Worm (Caenorhabditis elegans): Measurements from ENCODE around the gene twk-49.
A peak's percentile ranks its signal among the peaks of the same experiment; 100 is the strongest.

twk-49 gene

DNA sequence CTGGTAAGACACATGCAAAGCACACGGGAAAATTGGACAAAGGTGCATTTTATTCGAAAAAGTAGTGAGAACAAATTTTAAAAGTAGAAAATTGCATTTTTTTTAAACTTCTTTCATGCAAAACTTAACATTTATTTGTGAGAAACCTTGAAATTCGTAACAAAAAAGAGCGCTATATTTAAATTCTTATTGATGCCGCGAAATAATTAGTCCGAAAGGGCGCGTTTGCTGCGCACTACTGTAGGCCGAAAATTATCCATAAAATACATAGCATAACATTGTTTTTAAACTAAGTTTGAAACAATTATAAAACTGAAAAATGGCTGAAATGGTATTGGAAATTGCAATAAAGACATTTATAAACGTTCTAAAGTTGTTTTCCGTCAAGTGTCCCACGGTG, 20.7 kb upstream of the twk-49 start:
- TF ChIP-seq cnd-1 (tag; optimal IDR thresholded peaks at IDR 0.05) = no peak
- TF ChIP-seq ceh-39 (tag; optimal IDR thresholded peaks at IDR 0.05) = no peak
- no peak for TF ChIP-seq ham-2 (GFP tag; optimal IDR thresholded peaks at IDR 0.05)
- no peak for TF ChIP-seq nhr-2 (tag; optimal IDR thresholded peaks at IDR 0.05)
- peak; percentile 72 for TF ChIP-seq lsy-2 (tag; optimal IDR thresholded peaks at IDR 0.05)

DNA sequence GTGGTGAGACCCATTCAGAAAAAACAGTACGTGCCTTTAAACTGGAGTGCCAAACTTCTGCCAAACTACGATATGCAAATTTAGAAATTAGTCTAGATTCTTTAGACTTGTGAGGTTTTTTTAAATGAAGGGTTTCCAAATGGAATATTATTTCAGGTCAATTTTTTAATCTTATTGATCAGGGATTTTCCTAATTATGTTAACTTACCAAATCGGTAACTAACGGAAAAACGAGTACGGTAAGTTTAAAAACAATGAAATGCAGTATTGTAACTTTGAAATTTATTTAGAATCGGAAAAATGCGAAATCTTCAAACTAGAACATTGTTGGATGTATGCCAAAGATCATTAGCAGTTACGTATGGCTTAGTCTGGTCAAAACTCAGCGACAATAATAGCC, 17.3 kb upstream of the twk-49 start, which contains the start of gene C56E6.7:
Gene C56E6.7 (plus strand): TSS at position 301 of the 400 bp plus-strand sequence.
- TF ChIP-seq zip-8 (tag; optimal IDR thresholded peaks at IDR 0.05) (no peak), ham-2 (GFP tag; optimal IDR thresholded peaks at IDR 0.05) (no peak), flh-1 (GFP tag; optimal IDR thresholded peaks at IDR 0.05) (no peak), sptf-1 (tag; optimal IDR thresholded peaks at IDR 0.05) (no peak), nhr-12 (tag; optimal IDR thresholded peaks at IDR 0.05) (no peak), blmp-1 (tag; optimal IDR thresholded peaks at IDR 0.05) (no peak), drap-1 (GFP tag; optimal IDR thresholded peaks at IDR 0.05) (no peak), lin-32 (GFP tag; optimal IDR thresholded peaks at IDR 0.05) (no peak)

DNA sequence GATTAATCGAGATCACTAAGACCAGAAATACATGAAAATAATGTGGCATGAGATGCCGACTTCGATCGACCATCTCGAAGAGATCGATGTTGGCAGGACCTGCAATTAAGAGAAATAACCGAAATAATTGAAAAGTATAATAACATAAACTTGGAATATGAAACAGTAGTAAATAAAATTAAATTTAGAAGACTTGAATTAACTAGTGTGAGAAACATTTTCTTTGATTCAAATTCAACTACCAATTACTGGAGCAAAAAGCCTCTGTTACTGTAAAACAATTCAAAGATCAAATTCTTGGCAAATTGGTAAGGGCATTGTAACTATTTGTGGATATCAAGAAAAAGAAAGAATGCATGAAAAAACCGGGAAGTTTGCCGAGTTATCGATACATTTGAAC, 14.9 kb upstream of the twk-49 start, which contains the start of gene R05G9R.1:
Gene R05G9R.1 (minus strand): TSS at position 101 of the 400 bp plus-strand sequence.
- no peak for TF ChIP-seq sptf-1 (tag; optimal IDR thresholded peaks at IDR 0.05)
- TF ChIP-seq cnd-1 (tag; optimal IDR thresholded peaks at IDR 0.05) = no peak
- no peak for TF ChIP-seq elt-3 (tag; optimal IDR thresholded peaks at IDR 0.05)
- TF ChIP-seq ceh-39 (tag; optimal IDR thresholded peaks at IDR 0.05) = no peak
- TF ChIP-seq mab-5 (tag; optimal IDR thresholded peaks at IDR 0.05) = no peak
- no peak for TF ChIP-seq nhr-2 (tag; optimal IDR thresholded peaks at IDR 0.05)
- no peak for TF ChIP-seq sem-2 (GFP tag; optimal IDR thresholded peaks at IDR 0.05)
- TF ChIP-seq zip-8 (tag; optimal IDR thresholded peaks at IDR 0.05) = no peak
- no peak for TF ChIP-seq lsy-2 (tag; optimal IDR thresholded peaks at IDR 0.05)
- no peak for TF ChIP-seq pha-4 (tag; optimal IDR thresholded peaks at IDR 0.05)
- no peak for TF ChIP-seq ceh-43 (GFP tag; optimal IDR thresholded peaks at IDR 0.05)
- no peak for TF ChIP-seq flh-1 (GFP tag; optimal IDR thresholded peaks at IDR 0.05)
- TF ChIP-seq hlh-1 (tag; optimal IDR thresholded peaks at IDR 0.05) = no peak
- TF ChIP-seq lin-32 (GFP tag; optimal IDR thresholded peaks at IDR 0.05) = no peak
- TF ChIP-seq lin-13 (tag; optimal IDR thresholded peaks at IDR 0.05) = no peak
- no peak for TF ChIP-seq snpc-4 (tag; optimal IDR thresholded peaks at IDR 0.05)
- TF ChIP-seq bed-3 (GFP tag; optimal IDR thresholded peaks at IDR 0.05) = no peak
- TF ChIP-seq unc-120 (tag; optimal IDR thresholded peaks at IDR 0.05; ENCODE audit: poor library complexity, severe bottlenecking) = no peak
- no peak for TF ChIP-seq ham-2 (GFP tag; optimal IDR thresholded peaks at IDR 0.05)

DNA sequence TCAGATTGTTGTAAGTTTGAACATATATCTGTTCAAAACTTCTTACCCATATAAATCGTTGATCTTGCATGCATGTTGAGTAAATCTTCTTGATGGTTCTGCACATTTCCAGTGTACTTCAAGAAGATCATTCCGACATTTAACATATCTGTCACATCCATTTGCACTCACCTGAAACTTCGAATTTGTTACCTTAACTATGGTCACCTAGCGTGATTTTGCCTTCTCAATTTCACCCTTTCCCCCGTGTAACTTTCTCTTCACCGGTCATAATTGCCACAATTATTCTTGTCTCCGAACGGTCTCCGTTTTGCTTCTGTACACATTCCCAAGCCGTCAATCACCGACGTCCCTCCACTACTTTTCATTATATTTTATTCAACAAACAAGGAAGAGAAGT, 14.4 kb upstream of the twk-49 start:
- TF ChIP-seq ham-2 (GFP tag; optimal IDR thresholded peaks at IDR 0.05) (no peak), sptf-1 (tag; optimal IDR thresholded peaks at IDR 0.05) (no peak), nhr-2 (tag; optimal IDR thresholded peaks at IDR 0.05) (no peak), mab-5 (tag; optimal IDR thresholded peaks at IDR 0.05) (no peak), hlh-1 (tag; optimal IDR thresholded peaks at IDR 0.05) (no peak), mls-2 (tag; optimal IDR thresholded peaks at IDR 0.05) (no peak), lin-32 (GFP tag; optimal IDR thresholded peaks at IDR 0.05) (no peak), tbx-8 (GFP tag; optimal IDR thresholded peaks at IDR 0.05) (no peak), sem-2 (GFP tag; optimal IDR thresholded peaks at IDR 0.05) (no peak)

DNA sequence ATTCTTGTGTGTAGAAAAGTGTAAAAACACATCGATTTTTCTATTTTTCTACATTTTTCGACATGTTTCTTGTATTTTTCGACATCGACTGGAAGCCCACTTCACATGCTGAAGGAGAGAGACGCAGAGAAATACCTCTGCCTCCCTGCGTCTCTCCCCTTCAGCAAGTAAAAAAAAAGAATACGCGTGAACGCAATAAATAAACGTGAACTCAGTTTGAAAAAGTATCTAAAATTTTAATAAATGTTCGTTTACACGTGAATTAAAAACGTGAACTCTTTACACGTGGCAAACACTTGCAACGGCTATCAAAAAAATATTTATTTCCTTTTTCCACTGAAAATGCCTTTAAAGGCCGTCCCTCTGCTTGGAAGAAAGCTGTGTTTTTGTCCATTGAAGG, 3.9 kb upstream of the twk-49 start, which contains the start of gene R05G9.1:
Gene R05G9.1 (plus strand): TSS at position 343 of the 400 bp plus-strand sequence.
- TF ChIP-seq elt-1 (tag; optimal IDR thresholded peaks at IDR 0.05; ENCODE audit: borderline replicate concordance, insufficient read depth) (no peak), elt-3 (tag; optimal IDR thresholded peaks at IDR 0.05) (no peak)

DNA sequence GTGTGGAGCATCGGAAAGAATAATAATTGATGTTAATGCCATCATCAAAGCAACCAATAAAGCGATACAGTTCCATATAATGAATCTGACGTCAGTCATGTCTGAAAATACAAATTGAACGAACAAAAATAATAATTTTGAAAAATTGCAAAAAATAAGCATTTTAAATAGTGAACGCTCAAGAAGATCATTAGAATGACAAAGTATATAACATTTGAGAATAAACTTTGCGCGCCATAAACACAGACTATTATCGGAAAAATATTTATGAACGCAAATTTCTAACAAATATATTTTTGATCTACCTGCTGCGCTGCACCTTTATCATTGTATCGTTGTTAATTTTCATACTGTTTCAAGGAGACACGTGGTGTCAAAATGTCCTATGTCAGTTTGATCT, 2.5 kb upstream of the twk-49 start, which contains the start of gene R05G9.3:
Gene R05G9.3 (minus strand): TSS at position 101 of the 400 bp plus-strand sequence.
- no peak for TF ChIP-seq snpc-4 (tag; optimal IDR thresholded peaks at IDR 0.05)
- no peak for TF ChIP-seq bed-3 (GFP tag; optimal IDR thresholded peaks at IDR 0.05)
- TF ChIP-seq nhr-2 (tag; optimal IDR thresholded peaks at IDR 0.05) = no peak
- no peak for TF ChIP-seq cnd-1 (tag; optimal IDR thresholded peaks at IDR 0.05)
- no peak for TF ChIP-seq sptf-1 (tag; optimal IDR thresholded peaks at IDR 0.05)
- no peak for TF ChIP-seq sem-2 (GFP tag; optimal IDR thresholded peaks at IDR 0.05)
- no peak for TF ChIP-seq nhr-12 (tag; optimal IDR thresholded peaks at IDR 0.05)
- no peak for TF ChIP-seq zip-8 (tag; optimal IDR thresholded peaks at IDR 0.05)
- no peak for TF ChIP-seq ceh-83 (GFP tag; optimal IDR thresholded peaks at IDR 0.05)

DNA sequence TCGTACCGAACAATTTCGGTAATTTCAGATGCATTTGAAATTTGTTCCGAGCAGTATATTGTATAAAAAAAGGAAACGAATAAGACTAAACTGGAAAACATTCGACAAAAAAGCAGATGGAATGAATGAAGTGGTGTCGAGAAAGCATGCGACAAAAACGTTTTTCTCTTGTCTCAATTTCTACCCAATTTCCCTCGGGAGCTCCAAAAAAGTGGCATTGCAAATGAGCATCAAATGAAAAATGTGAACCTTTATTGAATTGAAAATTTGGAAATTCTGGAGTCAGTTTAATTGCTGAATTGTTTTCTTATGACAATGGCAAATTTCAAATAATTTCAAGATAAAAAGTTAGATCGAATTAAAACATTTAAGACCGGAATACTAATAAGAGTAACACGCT, 1.2 kb upstream of the twk-49 start, which contains the start of gene R05G9.5:
Gene R05G9.5 (minus strand): TSS at position 101 of the 400 bp plus-strand sequence.
- TF ChIP-seq mab-5 (tag; optimal IDR thresholded peaks at IDR 0.05) (no peak), pha-4 (tag; optimal IDR thresholded peaks at IDR 0.05) (no peak), zip-8 (tag; optimal IDR thresholded peaks at IDR 0.05) (no peak), blmp-1 (tag; optimal IDR thresholded peaks at IDR 0.05) (no peak), ceh-83 (GFP tag; optimal IDR thresholded peaks at IDR 0.05) (no peak), snpc-4 (tag; optimal IDR thresholded peaks at IDR 0.05) (no peak), drap-1 (GFP tag; optimal IDR thresholded peaks at IDR 0.05) (no peak), cnd-1 (tag; optimal IDR thresholded peaks at IDR 0.05) (no peak), mls-2 (tag; optimal IDR thresholded peaks at IDR 0.05) (no peak), elt-3 (tag; optimal IDR thresholded peaks at IDR 0.05) (no peak), nhr-28 (tag; optimal IDR thresholded peaks at IDR 0.05) (no peak), mep-1 (tag; optimal IDR thresholded peaks at IDR 0.05) (no peak), tbx-8 (GFP tag; optimal IDR thresholded peaks at IDR 0.05) (no peak), sptf-1 (tag; optimal IDR thresholded peaks at IDR 0.05) (no peak), lin-13 (tag; optimal IDR thresholded peaks at IDR 0.05) (no peak), elt-1 (tag; optimal IDR thresholded peaks at IDR 0.05; ENCODE audit: borderline replicate concordance, insufficient read depth) (no peak)

Measured in whole organism, mixed stage, embryonic.